Fruit fly (Drosophila melanogaster) whole organism, wandering third instar larva: Measurements from ENCODE around the gene Mau2.

Experiments
- Abd-B ChIP-seq: fragments of >200 bp; optimal IDR thresholded peaks from 2 replicates; lab custom pipeline; 2017; ENCODE audit warnings: missing biosample characterization, missing genetic modification characterization
- CG9705 ChIP-seq: fragments of 200-800 bp; sonication (Bioruptor generic); optimal IDR thresholded peaks from 2 replicates; lab custom pipeline; 2018; ENCODE audit warnings: missing biosample characterization, mild to moderate bottlenecking, missing genetic modification characterization
- CrebA ChIP-seq: fragments of 200-800 bp; sonication (Bioruptor generic); optimal IDR thresholded peaks from 2 replicates; lab custom pipeline; 2016; ENCODE audit warnings: missing biosample characterization, mild to moderate bottlenecking, missing genetic modification characterization, borderline replicate concordance
- Dfd ChIP-seq: fragments of >200 bp; optimal IDR thresholded peaks from 2 replicates; lab custom pipeline; 2017; ENCODE audit warnings: missing biosample characterization, missing genetic modification characterization
- Dif ChIP-seq: fragments of 200-275, 200-300 bp; sonication (Bioruptor generic); optimal IDR thresholded peaks from 2 replicates; lab custom pipeline; 2018; ENCODE audit warnings: missing biosample characterization, missing genetic modification characterization; ENCODE audit not compliant: partially characterized antibody
- GATAd ChIP-seq: sonication (Bioruptor generic); optimal IDR thresholded peaks from 2 replicates; lab custom pipeline; 2016; ENCODE audit warnings: missing biosample characterization, missing genetic modification characterization
- HLH106 ChIP-seq: fragments of 200-800 bp; optimal IDR thresholded peaks from 3 replicates; lab custom pipeline; 2019; ENCODE audit warnings: missing biosample characterization, mild to moderate bottlenecking, missing genetic modification characterization, moderate library complexity
- Hnf4 ChIP-seq: fragments of 200-800 bp; sonication (Bioruptor generic); optimal IDR thresholded peaks from 2 replicates; lab custom pipeline; 2016; ENCODE audit warnings: missing biosample characterization, mild to moderate bottlenecking, missing genetic modification characterization
- Hr78 ChIP-seq: fragments of >200 bp; optimal IDR thresholded peaks from 2 replicates; lab custom pipeline; 2017; ENCODE audit warnings: missing biosample characterization, missing genetic modification characterization
- Hr83 ChIP-seq: fragments of 200-300 bp; sonication (Bioruptor generic); optimal IDR thresholded peaks from 2 replicates; lab custom pipeline; 2016; ENCODE audit warnings: missing biosample characterization, mild to moderate bottlenecking, missing genetic modification characterization, moderate library complexity; ENCODE audit not compliant: poor library complexity, severe bottlenecking
- Jra ChIP-seq: sonication (Bioruptor generic); optimal IDR thresholded peaks from 2 replicates; lab custom pipeline; 2016; ENCODE audit warnings: missing biosample characterization, missing genetic modification characterization
- Mio ChIP-seq: sonication (Bioruptor generic); optimal IDR thresholded peaks from 2 replicates; lab custom pipeline; 2016; ENCODE audit warnings: missing biosample characterization, missing genetic modification characterization
- Myc ChIP-seq: fragments of >200 bp; optimal IDR thresholded peaks from 2 replicates; lab custom pipeline; 2017
- N ChIP-seq: fragments of >200 bp; optimal IDR thresholded peaks from 2 replicates; lab custom pipeline; 2018; ENCODE audit warnings: missing biosample characterization, missing external identifiers, missing genetic modification characterization
- Rel ChIP-seq, 2 experiments: fragments of 200-800 bp; sonication (Bioruptor generic) in 1 of 2; optimal IDR thresholded peaks; 2 replicates in 1 of 2; 3 replicates in 1 of 2; lab custom pipeline; 2016 to 2019; ENCODE audit warnings: mild to moderate bottlenecking in 2 of 2, missing biosample characterization in 2 of 2, missing genetic modification characterization in 2 of 2, moderate library complexity in 1 of 2
- Sp1 ChIP-seq: fragments of 200-800 bp; sonication (Bioruptor generic); optimal IDR thresholded peaks from 3 replicates; lab custom pipeline; 2019; ENCODE audit warnings: missing biosample characterization, mild to moderate bottlenecking, missing genetic modification characterization, moderate library complexity
- Vsx2 ChIP-seq: fragments of 200-300, 225-300 bp; sonication (Bioruptor generic); optimal IDR thresholded peaks from 2 replicates; lab custom pipeline; 2018; ENCODE audit warnings: missing biosample characterization, missing genetic modification characterization; ENCODE audit not compliant: partially characterized antibody
- br ChIP-seq: fragments of 200-800 bp; sonication (Bioruptor generic); optimal IDR thresholded peaks from 2 replicates; lab custom pipeline; 2016; ENCODE audit warnings: missing biosample characterization, missing genetic modification characterization
- brk ChIP-seq: fragments of 200-800 bp; sonication (Bioruptor generic); optimal IDR thresholded peaks from 2 replicates; lab custom pipeline; 2016; ENCODE audit warnings: missing biosample characterization, mild to moderate bottlenecking, missing genetic modification characterization
- dmrt93B ChIP-seq: fragments of 200-800 bp; sonication (Bioruptor generic); optimal IDR thresholded peaks from 2 replicates; lab custom pipeline; 2018; ENCODE audit warnings: missing biosample characterization, mild to moderate bottlenecking, missing genetic modification characterization
- dsf ChIP-seq: sonication (Bioruptor generic); optimal IDR thresholded peaks from 2 replicates; lab custom pipeline; 2016; ENCODE audit warnings: missing biosample characterization, missing genetic modification characterization, borderline replicate concordance
- ey ChIP-seq: fragments of 200-800 bp; sonication (Bioruptor generic); optimal IDR thresholded peaks from 2 replicates; lab custom pipeline; 2016; ENCODE audit warnings: missing biosample characterization, missing genetic modification characterization
- foxo ChIP-seq, 2 experiments: fragments of 200-800 bp; sonication (Bioruptor generic); optimal IDR thresholded peaks; 2 replicates in 1 of 2; 3 replicates in 1 of 2; lab custom pipeline; 2016 to 2017; ENCODE audit warnings: missing biosample characterization in 2 of 2, missing genetic modification characterization in 2 of 2
- h ChIP-seq: fragments of 200-800 bp; sonication (Bioruptor generic); optimal IDR thresholded peaks from 3 replicates; lab custom pipeline; 2016; ENCODE audit warnings: missing biosample characterization, mild to moderate bottlenecking, missing genetic modification characterization
- jim ChIP-seq: fragments of 175-275, 200-325 bp; sonication (Bioruptor generic); optimal IDR thresholded peaks from 2 replicates; lab custom pipeline; 2016; ENCODE audit warnings: missing biosample characterization, mild to moderate bottlenecking, missing genetic modification characterization
- lola ChIP-seq: fragments of >200 bp; optimal IDR thresholded peaks from 2 replicates; lab custom pipeline; 2017; ENCODE audit warnings: missing biosample characterization, missing genetic modification characterization
- psq ChIP-seq: fragments of 200-800 bp; sonication (Bioruptor generic); optimal IDR thresholded peaks from 3 replicates; lab custom pipeline; 2017; ENCODE audit warnings: missing biosample characterization, mild to moderate bottlenecking, missing genetic modification characterization, moderate library complexity
- sage ChIP-seq: fragments of 200-800 bp; sonication (Bioruptor generic); optimal IDR thresholded peaks from 2 replicates; lab custom pipeline; 2016; ENCODE audit warnings: missing biosample characterization, mild to moderate bottlenecking, missing genetic modification characterization
- tai ChIP-seq: sonication (Bioruptor generic); optimal IDR thresholded peaks from 2 replicates; lab custom pipeline; 2016; ENCODE audit warnings: missing biosample characterization, missing genetic modification characterization
- usp ChIP-seq: fragments of >200 bp; optimal IDR thresholded peaks from 2 replicates; lab custom pipeline; 2017; ENCODE audit warnings: missing biosample characterization, missing genetic modification characterization
- woc ChIP-seq: sonication (Bioruptor generic); optimal IDR thresholded peaks from 2 replicates; lab custom pipeline; 2016; ENCODE audit warnings: missing biosample characterization, mild to moderate bottlenecking, missing genetic modification characterization

Mau2 gene

DNA sequence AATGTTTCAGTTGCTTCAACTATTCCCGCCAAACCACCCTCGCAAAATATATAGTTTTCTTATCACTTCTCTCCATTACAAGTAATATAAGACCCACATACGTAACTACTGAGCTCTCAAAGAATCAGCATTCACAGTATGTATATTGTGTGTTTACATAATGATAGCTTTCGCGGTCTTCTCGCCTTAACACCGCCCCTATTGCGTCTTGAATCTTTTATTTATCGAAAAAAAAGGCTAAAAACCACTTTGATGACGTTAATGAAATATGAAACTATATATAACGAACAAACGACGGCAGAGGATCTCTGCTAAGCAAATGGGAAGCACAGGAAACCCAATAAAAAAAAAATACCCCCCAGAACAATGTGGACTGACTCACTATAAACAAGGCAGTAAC lies 11.6 kb upstream of the Mau2 start:
- TF ChIP-seq CrebA (GFP tag; lab: Kevin White, UChicago) (no peak), CG9705 (GFP tag; lab: Kevin White, UChicago) (no peak), Hr83 (GFP tag; lab: Kevin White, UChicago) (peak; percentile 9), Rel (GFP tag; optimal IDR thresholded peaks at IDR 0.05; lab: Kevin White, UChicago) (no peak), Rel (tag; optimal IDR thresholded peaks at IDR 0.05; lab: Kevin White, UChicago) (peak; percentile 73)

DNA sequence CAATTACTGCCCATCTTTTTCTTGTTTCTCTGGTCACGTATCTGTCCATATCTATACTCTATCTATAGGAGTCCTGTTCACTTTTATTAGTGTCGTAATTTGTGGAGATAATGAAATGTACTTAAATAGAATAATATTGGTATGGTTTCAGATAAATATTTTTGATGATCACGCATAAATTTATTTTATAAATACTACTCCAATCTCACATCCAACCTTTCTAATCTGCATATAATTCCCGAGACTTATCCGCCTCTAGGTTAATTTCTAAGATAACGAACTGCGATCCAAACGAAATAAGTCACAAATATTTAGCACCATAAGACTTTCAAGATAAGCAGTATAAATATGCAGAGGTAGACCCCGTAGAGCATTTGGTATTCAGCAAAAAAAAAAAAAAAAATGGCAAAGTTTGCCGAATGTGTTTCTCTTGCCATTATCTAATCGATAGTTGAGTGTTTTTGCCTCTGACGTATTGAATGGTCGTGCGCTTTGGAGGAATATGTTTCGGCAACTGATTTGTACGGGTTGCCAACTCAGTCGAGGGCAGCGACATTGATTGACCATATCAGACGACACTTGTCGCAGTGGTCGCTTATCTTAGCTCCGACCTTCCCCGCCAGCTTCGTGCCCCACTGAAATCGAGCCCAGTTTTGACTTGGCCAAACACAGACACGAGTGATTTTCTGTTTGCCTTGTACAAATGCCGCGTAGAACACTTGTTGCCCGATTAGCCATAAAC lies 10.8 kb upstream of the Mau2 start:
- no peak for TF ChIP-seq Rel (GFP tag; optimal IDR thresholded peaks at IDR 0.05; lab: Kevin White, UChicago)
- peak; percentile 12 for TF ChIP-seq Rel (tag; optimal IDR thresholded peaks at IDR 0.05; lab: Kevin White, UChicago)
- TF ChIP-seq Mio = no peak
- TF ChIP-seq sage = no peak
- no peak for TF ChIP-seq dmrt93B (GFP tag; lab: Kevin White, UChicago)
- no peak for TF ChIP-seq GATAd (GFP tag; lab: Kevin White, UChicago)
- peak; percentile 76 for TF ChIP-seq h
- no peak for TF ChIP-seq Dfd (GFP tag; lab: Kevin White, UChicago)
- TF ChIP-seq br (GFP tag; lab: Kevin White, UChicago) = peak; percentile 15
- TF ChIP-seq Hr78 = no peak
- TF ChIP-seq brk (GFP tag; lab: Kevin White, UChicago) = peak; percentile 35

DNA sequence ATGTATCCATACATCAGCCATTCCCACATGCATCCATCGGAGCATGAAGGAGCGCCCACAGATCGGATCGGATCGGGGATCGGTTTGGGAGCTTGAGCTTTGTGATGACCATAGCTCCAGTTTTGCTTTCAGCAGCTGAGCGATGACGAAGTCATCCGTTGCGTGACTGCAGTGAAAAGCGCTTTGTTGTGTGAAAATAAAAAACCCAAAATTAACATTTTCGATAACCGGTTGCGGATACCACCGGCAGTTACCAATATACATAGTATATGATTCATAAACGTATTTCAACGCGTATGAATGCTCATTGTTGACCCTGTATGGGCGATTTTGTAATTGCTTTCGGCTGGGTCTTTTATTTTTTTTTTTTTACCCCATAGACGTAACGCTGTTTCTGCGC lies 3.8 kb upstream of the Mau2 start:
- no peak for TF ChIP-seq Dif (GFP tag; lab: Kevin White, UChicago)

DNA sequence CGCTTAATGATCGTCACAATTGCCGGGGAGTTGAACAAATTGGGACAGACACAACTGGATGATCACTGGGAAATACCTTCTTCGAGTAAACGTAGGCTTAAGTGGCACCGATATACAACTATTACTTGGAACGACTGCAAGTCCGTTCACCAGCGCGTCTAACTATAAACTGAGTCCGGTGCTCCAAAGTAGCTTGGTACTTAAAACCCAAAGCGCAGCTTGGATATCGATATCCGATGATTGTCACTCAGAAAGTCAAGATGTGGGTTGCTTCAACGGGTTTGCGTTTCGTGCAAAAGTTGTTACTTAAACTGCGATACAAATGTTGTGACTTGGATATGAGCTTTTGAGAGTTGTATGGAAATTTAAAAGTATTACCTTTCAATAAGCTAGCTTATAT lies 2.7 kb upstream of the Mau2 start, which contains the start of gene Spn88Ea:
TSS of gene Spn88Ea (minus strand) at position 175 of the 400 bp plus-strand sequence.
- TF ChIP-seq Sp1 (peak; percentile 2), Jra (GFP tag; lab: Kevin White, UChicago) (no peak), br (GFP tag; lab: Kevin White, UChicago) (peak; percentile 8), dsf (GFP tag; lab: Kevin White, UChicago) (no peak), GATAd (GFP tag; lab: Kevin White, UChicago) (no peak), HLH106 (tag; lab: Kevin White, UChicago) (peak; percentile 3), Myc (lab: Kevin White, UChicago) (no peak), tai (GFP tag; lab: Kevin White, UChicago) (no peak), psq (GFP tag; lab: Kevin White, UChicago) (no peak), Hr83 (GFP tag; lab: Kevin White, UChicago) (no peak), Abd-B (GFP tag; lab: Kevin White, UChicago) (no peak), sage (no peak), Dfd (GFP tag; lab: Kevin White, UChicago) (no peak), CrebA (GFP tag; lab: Kevin White, UChicago) (no peak), woc (GFP tag; lab: Kevin White, UChicago) (peak; percentile 50), Vsx2 (peak; percentile 66), jim (GFP tag; lab: Kevin White, UChicago) (no peak), usp (GFP tag; lab: Kevin White, UChicago) (no peak), Mio (no peak), lola (GFP tag; lab: Kevin White, UChicago) (no peak), CG9705 (GFP tag; lab: Kevin White, UChicago) (no peak), Hnf4 (no peak), foxo (GFP tag; optimal IDR thresholded peaks at IDR 0.05; lab: Kevin White, UChicago) (no peak), Rel (GFP tag; optimal IDR thresholded peaks at IDR 0.05; lab: Kevin White, UChicago) (no peak), Rel (tag; optimal IDR thresholded peaks at IDR 0.05; lab: Kevin White, UChicago) (peak; percentile 68), ey (GFP tag; lab: Kevin White, UChicago) (no peak), brk (GFP tag; lab: Kevin White, UChicago) (no peak), h (no peak), N (GFP tag; lab: Kevin White, UChicago) (no peak), Dif (GFP tag; lab: Kevin White, UChicago) (no peak)
